Worm (Caenorhabditis elegans) whole organism, L4 larva: ENCODE data around the gene clec-162.

ENCODE experiments used
- ZK337.2 ChIP-seq: fragments of 200-800 bp; sonication (Bioruptor generic); IDR thresholded peaks from 2 replicates; pipeline ENCODE4 v1.3.6; 2022; ENCODE audit warnings: missing genetic modification reagents, missing genetic modification characterization, missing compliant biosample characterization
- ZK546.5 ChIP-seq, 2 experiments: sonication (generic microtip); optimal IDR thresholded peaks; 2 replicates each; lab custom pipeline; 2017; ENCODE audit warnings: missing biosample characterization in 2 of 2, missing genetic modification characterization in 2 of 2
- ceh-28 ChIP-seq: fragments of 150-350 bp; optimal IDR thresholded peaks from 2 replicates; lab custom pipeline; 2014; ENCODE audit warnings: missing biosample characterization, missing genetic modification reagents, missing genetic modification characterization
- ceh-62 ChIP-seq: sonication (generic microtip); optimal IDR thresholded peaks from 2 replicates; lab custom pipeline; 2017; ENCODE audit warnings: missing biosample characterization, missing genetic modification characterization
- ceh-82 ChIP-seq: sonication (generic microtip); optimal IDR thresholded peaks from 2 replicates; lab custom pipeline; 2017; ENCODE audit warnings: missing biosample characterization, missing genetic modification characterization
- dmd-8 ChIP-seq: fragments of 200-800 bp; sonication (Bioruptor generic); IDR thresholded peaks from 2 replicates; pipeline ENCODE4 v1.3.6; 2022; ENCODE audit warnings: missing genetic modification characterization, missing compliant biosample characterization
- hif-1 ChIP-seq, 2 experiments: sonication (generic microtip); optimal IDR thresholded peaks; 2 replicates each; lab custom pipeline; 2016 to 2017; ENCODE audit warnings: missing compliant biosample characterization in 2 of 2, missing genetic modification characterization in 2 of 2, missing genetic modification reagents in 2 of 2, missing genotype in 2 of 2, mild to moderate bottlenecking in 1 of 2
- lin-13 ChIP-seq: fragments of 150-350 bp; optimal IDR thresholded peaks from 2 replicates; lab custom pipeline; 2014; ENCODE audit warnings: missing biosample characterization, missing genetic modification reagents, missing genetic modification characterization
- nhr-76 ChIP-seq: fragments of 150-350 bp; optimal IDR thresholded peaks from 2 replicates; lab custom pipeline; 2014; ENCODE audit warnings: missing biosample characterization, missing genetic modification characterization
- php-3 ChIP-seq: fragments of 200-800 bp; sonication (Bioruptor generic); IDR thresholded peaks from 2 replicates; pipeline ENCODE4 v1.3.6; 2022; ENCODE audit warnings: missing genetic modification reagents, missing genetic modification characterization, missing compliant biosample characterization
- skn-1 ChIP-seq: fragments of 150-350 bp; optimal IDR thresholded peaks from 2 replicates; lab custom pipeline; 2014; ENCODE audit warnings: missing biosample characterization, missing genetic modification characterization
- spr-1 ChIP-seq: sonication (generic microtip); optimal IDR thresholded peaks from 2 replicates; lab custom pipeline; 2016; ENCODE audit warnings: mild to moderate bottlenecking, missing genetic modification characterization, missing compliant biosample characterization
- unc-130 ChIP-seq: sonication (generic microtip); optimal IDR thresholded peaks from 2 replicates; lab custom pipeline; 2016; ENCODE audit warnings: missing genetic modification reagents, missing genetic modification characterization, missing compliant biosample characterization
- unc-62 ChIP-seq, 3 experiments: fragments of 150-350 bp in 1 of 3; sonication (generic microtip); optimal IDR thresholded peaks in 2 of 3; peaks in 1 of 3; 1 replicate in 1 of 3; 2 replicates in 2 of 3; lab custom pipeline; 2014 to 2017; ENCODE audit warnings: missing biosample characterization in 3 of 3, missing genetic modification characterization in 3 of 3, missing genetic modification reagents in 3 of 3, missing genotype in 1 of 3

DNA sequence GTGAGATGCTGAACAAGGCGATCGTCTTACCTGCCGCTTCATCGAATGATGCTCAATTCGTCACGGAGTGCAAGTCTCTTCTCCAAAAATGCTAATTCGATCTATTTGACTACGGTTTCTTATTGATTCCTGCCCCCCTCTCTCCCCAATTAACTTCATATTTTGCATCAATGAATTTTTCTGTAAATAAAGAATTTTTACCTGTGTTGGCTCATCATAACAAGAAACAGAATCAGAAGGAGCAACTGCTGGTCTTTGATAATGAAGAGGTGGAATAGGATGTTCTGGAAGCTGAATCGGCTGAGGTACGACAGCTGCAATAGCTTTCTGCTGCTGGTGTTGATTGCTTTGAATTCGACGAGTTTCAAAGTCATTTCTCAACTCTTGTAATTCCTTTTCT, 35.2 kb upstream of the clec-162 start:
- TF ChIP-seq skn-1 (tag; lab: Kevin White, UChicago): no peak
- TF ChIP-seq hif-1 (tag; optimal IDR thresholded peaks at IDR 0.05; lab: Kevin White, UChicago): no peak
- TF ChIP-seq ceh-82 (tag; lab: Kevin White, UChicago): no peak
- no peak for TF ChIP-seq nhr-76 (tag; lab: Kevin White, UChicago)
- TF ChIP-seq unc-62 (GFP tag; optimal IDR thresholded peaks at IDR 0.05 in 1 of 2; lab: Kevin White, UChicago): no peak
- no peak for TF ChIP-seq unc-62 (tag; optimal IDR thresholded peaks at IDR 0.05; lab: Kevin White, UChicago)
- TF ChIP-seq lin-13 (GFP tag; lab: Kevin White, UChicago): no peak
- TF ChIP-seq ceh-28: no peak
- no peak for TF ChIP-seq spr-1 (tag; lab: Kevin White, UChicago)
- no peak for TF ChIP-seq ZK337.2
- no peak for TF ChIP-seq php-3 (GFP tag; lab: Robert Waterston, UW)
- TF ChIP-seq unc-130 (GFP tag; lab: Kevin White, UChicago): no peak
- TF ChIP-seq ZK546.5 (tag; optimal IDR thresholded peaks at IDR 0.05; lab: Kevin White, UChicago): no peak
- TF ChIP-seq ceh-62 (tag; lab: Kevin White, UChicago): no peak
- no peak for TF ChIP-seq dmd-8 (GFP tag; lab: Robert Waterston, UW)
